Worm (Caenorhabditis elegans): ENCODE results near the gene sdz-21.

The sdz-21 gene

DNA sequence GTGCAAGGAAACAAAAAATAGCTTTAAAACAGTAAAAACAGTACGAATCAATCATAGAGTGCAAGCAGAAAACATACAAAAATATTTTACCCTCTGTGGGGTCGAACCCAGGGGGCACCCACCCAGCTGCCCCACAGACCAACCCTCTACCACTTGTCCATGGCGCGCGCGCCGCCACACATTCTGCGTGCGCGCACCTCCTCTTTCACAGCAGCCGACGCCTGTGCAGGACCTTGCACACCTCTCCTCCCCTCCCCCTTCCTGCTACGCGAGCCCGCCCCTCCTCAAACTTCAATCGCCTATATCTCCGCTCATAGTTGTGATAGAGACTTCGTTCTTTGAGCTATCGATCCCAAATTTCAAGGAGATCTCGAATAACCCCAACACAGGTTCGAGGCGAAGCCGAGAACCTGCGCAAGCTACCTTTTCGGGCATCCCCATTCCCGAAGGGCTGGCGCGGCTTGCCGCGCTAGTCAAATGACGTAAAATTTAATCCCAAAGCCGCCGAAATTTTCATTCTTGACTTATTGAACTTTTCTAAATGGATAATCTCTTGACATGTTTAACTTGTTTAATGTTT lies 19.5 kb downstream of the sdz-21 start (continued):
- peak; percentile 95 for TF ChIP-seq madf-6 (GFP tag; IDR thresholded peaks at IDR 0.05)
- TF ChIP-seq snpc-4 (GFP tag; optimal IDR thresholded peaks at IDR 0.05): peak; percentile 23
- TF ChIP-seq snpc-4 (tag; optimal IDR thresholded peaks at IDR 0.05): peak in 3 of 4 experiments; percentile 67 to 92 (median 81)
- peak; percentile 72 for TF ChIP-seq tbp1 (GFP tag; optimal IDR thresholded peaks at IDR 0.05)
- peak; percentile 85 for TF ChIP-seq C17E4.6 (GFP tag; IDR thresholded peaks at IDR 0.05)
- peak; percentile 98 for TF ChIP-seq D2030.7 (GFP tag; IDR thresholded peaks at IDR 0.05)
- peak; percentile 81 for TF ChIP-seq ztf-28 (GFP tag; IDR thresholded peaks at IDR 0.05)
- TF ChIP-seq K11D2.4 (GFP tag; IDR thresholded peaks at IDR 0.05): peak; percentile 63
- TF ChIP-seq ekl-4 (GFP tag; IDR thresholded peaks at IDR 0.05): peak; percentile 91
- TF ChIP-seq let-526 (GFP tag; IDR thresholded peaks at IDR 0.05): 0 out of 2 replicates have a peak, but pooled peaks have one; percentile 40
- TF ChIP-seq Y95B8A.8 (GFP tag; IDR thresholded peaks at IDR 0.05): peak; percentile 91
- peak; percentile 90 for TF ChIP-seq nfyb-1 (GFP tag; IDR thresholded peaks at IDR 0.05)
- peak; percentile 87 for TF ChIP-seq Y53G8AR.9 (GFP tag; conservative IDR thresholded peaks at IDR 0.05)
- peak; percentile 53 for TF ChIP-seq lsl-1 (GFP tag; optimal IDR thresholded peaks at IDR 0.05)
- 0 out of 2 replicates have a peak, but pooled peaks have one; percentile 40 for TF ChIP-seq madf-3 (GFP tag; IDR thresholded peaks at IDR 0.05)
- peak; percentile 82 for TF ChIP-seq ceh-91 (GFP tag; IDR thresholded peaks at IDR 0.05)
- peak; percentile 91 for TF ChIP-seq madf-8 (GFP tag; conservative IDR thresholded peaks at IDR 0.05)
- TF ChIP-seq egrh-3 (GFP tag; IDR thresholded peaks at IDR 0.05): peak; percentile 100
- peak; percentile 100 for TF ChIP-seq pbrm-1 (GFP tag; IDR thresholded peaks at IDR 0.05)
- peak; percentile 71; the same call in 1 of the 2 replicates for TF ChIP-seq ztf-25 (GFP tag; IDR thresholded peaks at IDR 0.05)
- peak; percentile 73; the same call in 1 of the 2 replicates for TF ChIP-seq bed-2 (GFP tag; IDR thresholded peaks at IDR 0.05)

DNA sequence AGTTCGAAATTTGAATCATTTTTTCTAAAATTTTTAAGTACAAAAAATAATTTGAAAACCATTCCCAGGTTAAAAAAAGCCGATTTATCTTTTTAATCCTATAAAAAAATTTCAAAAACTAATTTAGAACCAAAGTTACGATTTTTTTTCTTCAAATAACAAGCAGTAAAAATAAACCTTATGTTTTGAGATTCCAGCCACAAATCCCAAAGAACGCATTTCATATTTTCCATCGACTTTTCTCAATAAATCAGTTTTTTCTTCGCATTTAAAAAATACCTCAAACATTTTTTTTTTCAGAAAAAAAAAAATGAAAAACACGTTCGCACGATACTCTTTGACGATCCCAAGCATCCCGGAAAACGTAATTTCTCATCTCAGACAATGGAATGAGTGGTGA lies 21.7 kb downstream of the sdz-21 start, which contains the start of gene ckk-1:
Gene ckk-1, plus strand, starts transcription at position 301 of the 400 bp plus-strand sequence.
- TF ChIP-seq hsf-1 (GFP tag; IDR thresholded peaks at IDR 0.05): no peak

DNA sequence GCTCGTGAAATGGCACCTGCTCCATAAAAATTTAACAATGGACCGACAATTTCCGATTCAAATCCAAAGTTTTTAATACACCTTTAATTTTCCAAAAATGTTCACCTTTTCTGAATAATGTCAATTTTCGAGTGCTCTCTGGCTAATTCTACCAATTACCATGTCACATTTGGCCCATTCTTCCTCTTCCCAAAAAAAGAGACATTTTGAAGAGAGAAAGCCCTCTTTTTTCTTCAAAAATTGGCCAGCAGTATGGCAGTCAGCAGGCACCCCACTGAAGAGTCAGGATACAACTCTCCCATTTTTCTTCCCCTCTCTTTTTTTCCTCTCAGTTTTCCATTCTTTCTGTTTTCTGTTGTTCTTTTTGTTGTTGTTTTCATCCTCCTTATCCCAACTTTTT lies 22.3 kb downstream of the sdz-21 start:
- TF ChIP-seq madf-8 (GFP tag; conservative IDR thresholded peaks at IDR 0.05): no peak
- no peak for TF ChIP-seq ZK185.1 (tag; optimal IDR thresholded peaks at IDR 0.05; ENCODE audit: poor library complexity, severe bottlenecking)
- no peak for TF ChIP-seq lin-35 (GFP tag; optimal IDR thresholded peaks at IDR 0.05)
- no peak for TF ChIP-seq lsy-27 (tag; optimal IDR thresholded peaks at IDR 0.05; ENCODE audit: borderline replicate concordance, insufficient read depth)
- no peak for TF ChIP-seq dpff-1 (tag; optimal IDR thresholded peaks at IDR 0.05)
- no peak for TF ChIP-seq B0336.3 (GFP tag; IDR thresholded peaks at IDR 0.05)
- no peak for TF ChIP-seq egl-18 (GFP tag; IDR thresholded peaks at IDR 0.05)
- no peak for TF ChIP-seq ztf-26 (tag; optimal IDR thresholded peaks at IDR 0.05)

DNA sequence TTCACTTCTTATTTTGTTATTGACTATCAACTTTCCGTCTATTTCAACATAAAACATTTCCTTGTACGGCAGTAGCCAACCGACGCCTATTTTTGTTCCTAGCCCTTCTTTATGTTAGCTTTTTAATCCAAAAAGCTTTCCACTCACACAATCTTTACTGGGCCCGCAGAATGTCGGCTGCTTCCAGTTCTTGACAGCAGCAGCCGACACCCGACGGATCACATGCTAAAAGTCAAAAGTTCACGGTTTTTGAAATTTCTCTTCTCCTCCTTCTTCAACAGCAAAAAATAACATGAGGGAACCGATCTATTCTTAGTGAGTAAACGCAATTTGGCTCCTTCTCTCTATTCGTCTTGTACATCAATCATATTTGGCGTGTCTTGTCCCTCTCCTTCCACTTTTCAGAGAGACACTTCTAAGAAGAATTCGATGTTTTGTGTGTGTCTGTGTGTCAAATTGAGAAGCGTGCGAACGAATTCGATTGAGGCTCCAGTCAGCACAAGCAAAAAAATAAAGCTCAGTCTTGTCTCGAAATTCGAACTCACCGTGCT lies 24.3 kb downstream of the sdz-21 start:
- TF ChIP-seq mes-4 (tag; optimal IDR thresholded peaks at IDR 0.05) (no peak), hrde-1 (tag; optimal IDR thresholded peaks at IDR 0.05; ENCODE audit: borderline replicate concordance) (no peak), F57A8.1 (GFP tag; optimal IDR thresholded peaks at IDR 0.05) (no peak), rec-8 (tag; optimal IDR thresholded peaks at IDR 0.05) (no peak), lin-35 (GFP tag; optimal IDR thresholded peaks at IDR 0.05) (peak in 1 of 3 experiments; percentile 10), T26A5.8 (tag; optimal IDR thresholded peaks at IDR 0.05) (no peak), snpc-4 (GFP tag; optimal IDR thresholded peaks at IDR 0.05) (peak; percentile 50), snpc-4 (tag; optimal IDR thresholded peaks at IDR 0.05) (peak; percentile 48 to 82 (median 80)), nfyb-1 (GFP tag; IDR thresholded peaks at IDR 0.05) (0 out of 2 replicates have a peak, but pooled peaks have one; percentile 35), fkh-3 (tag; optimal IDR thresholded peaks at IDR 0.05) (no peak), F52B5.7 (tag; optimal IDR thresholded peaks at IDR 0.05) (no peak)
